Worm (Caenorhabditis elegans) whole organism, L1 larva: ENCODE data around the gene C15F1.8.

Experiments
- C04F5.9 ChIP-seq: sonication (generic microtip); optimal IDR thresholded peaks from 2 replicates; lab custom pipeline; 2016; ENCODE audit warnings: missing genetic modification characterization, missing compliant biosample characterization
- C16A3.4 ChIP-seq: fragments of 150-350 bp; optimal IDR thresholded peaks from 2 replicates; lab custom pipeline; 2014; ENCODE audit warnings: missing biosample characterization, missing genetic modification characterization
- C34B4.2 ChIP-seq: sonication (generic microtip); optimal IDR thresholded peaks from 2 replicates; lab custom pipeline; 2017; ENCODE audit warnings: mild to moderate bottlenecking, missing genetic modification characterization, missing compliant biosample characterization
- aha-1 ChIP-seq: fragments of 150-350 bp; optimal IDR thresholded peaks from 2 replicates; lab custom pipeline; 2014; ENCODE audit warnings: missing biosample characterization, missing genetic modification characterization
- aly-2 ChIP-seq: fragments of 150-350 bp; optimal IDR thresholded peaks from 2 replicates; lab custom pipeline; 2014; ENCODE audit warnings: missing biosample characterization, missing genetic modification characterization
- blmp-1 ChIP-seq: fragments of 150-350 bp; optimal IDR thresholded peaks from 2 replicates; lab custom pipeline; 2014; ENCODE audit warnings: missing biosample characterization, missing genetic modification characterization
- ceh-8 ChIP-seq: fragments of 200-800 bp; sonication (Bioruptor generic); optimal IDR thresholded peaks from 2 replicates; lab custom pipeline; 2018; ENCODE audit warnings: mild to moderate bottlenecking, missing genetic modification characterization, moderate library complexity, missing compliant biosample characterization
- dsc-1 ChIP-seq: sonication (generic microtip); optimal IDR thresholded peaks from 2 replicates; lab custom pipeline; 2016; ENCODE audit warnings: mild to moderate bottlenecking, missing genetic modification characterization, missing compliant biosample characterization
- efl-1 ChIP-seq, 4 experiments: fragments of 150-350 bp; optimal IDR thresholded peaks in 3 of 4; peaks in 1 of 4; 1 replicate in 1 of 4; 2 replicates in 3 of 4; lab custom pipeline; 2014; ENCODE audit warnings: missing biosample characterization in 2 of 4, missing genetic modification characterization in 2 of 4, missing genetic modification reagents in 2 of 4
- efl-3 ChIP-seq: fragments of 200-800 bp; sonication (Bioruptor generic); optimal IDR thresholded peaks from 2 replicates; lab custom pipeline; 2018; ENCODE audit warnings: mild to moderate bottlenecking, missing genetic modification characterization, missing compliant biosample characterization
- egl-13 ChIP-seq: sonication (generic microtip); optimal IDR thresholded peaks from 2 replicates; lab custom pipeline; 2016; ENCODE audit warnings: missing genotype, missing genetic modification reagents, missing genetic modification characterization, missing compliant biosample characterization
- fkh-8 ChIP-seq: sonication (generic microtip); optimal IDR thresholded peaks from 2 replicates; lab custom pipeline; 2016; ENCODE audit warnings: mild to moderate bottlenecking, missing genetic modification characterization, missing compliant biosample characterization
- fos-1 ChIP-seq: fragments of 150-350 bp; optimal IDR thresholded peaks from 2 replicates; lab custom pipeline; 2014; ENCODE audit warnings: missing biosample characterization, missing genetic modification characterization
- lin-14 ChIP-seq: fragments of 200-800 bp; sonication (Bioruptor generic); optimal IDR thresholded peaks from 2 replicates; lab custom pipeline; 2018; ENCODE audit warnings: mild to moderate bottlenecking, missing genetic modification characterization, moderate library complexity, missing compliant biosample characterization
- lin-35 ChIP-seq, 2 experiments: fragments of 150-350 bp; optimal IDR thresholded peaks; 2 replicates each; lab custom pipeline; 2014; ENCODE audit warnings: missing biosample characterization in 2 of 2, missing genetic modification characterization in 2 of 2, missing genetic modification reagents in 2 of 2
- lin-39 ChIP-seq: fragments of 150-350 bp; optimal IDR thresholded peaks from 2 replicates; lab custom pipeline; 2014; ENCODE audit warnings: missing biosample characterization, missing genetic modification reagents, missing genetic modification characterization
- mab-9 ChIP-seq: fragments of 200-800 bp; sonication (Bioruptor generic); IDR thresholded peaks from 2 replicates; pipeline ENCODE4 v1.3.6; 2022; ENCODE audit warnings: missing genetic modification reagents, missing genetic modification characterization, missing compliant biosample characterization
- mep-1 ChIP-seq: fragments of 150-350 bp; optimal IDR thresholded peaks from 2 replicates; lab custom pipeline; 2014; ENCODE audit warnings: missing biosample characterization, missing genetic modification characterization
- nhr-20 ChIP-seq: sonication (generic microtip); optimal IDR thresholded peaks from 2 replicates; lab custom pipeline; 2016; ENCODE audit warnings: mild to moderate bottlenecking, missing genetic modification characterization, missing compliant biosample characterization
- nhr-237 ChIP-seq: fragments of 150-350 bp; optimal IDR thresholded peaks from 2 replicates; lab custom pipeline; 2014; ENCODE audit warnings: missing biosample characterization, missing genetic modification characterization
- nhr-71 ChIP-seq: sonication (generic microtip); optimal IDR thresholded peaks from 2 replicates; lab custom pipeline; 2016; ENCODE audit warnings: mild to moderate bottlenecking, missing genetic modification characterization, moderate library complexity, missing compliant biosample characterization
- nhr-84 ChIP-seq: sonication (generic microtip); optimal IDR thresholded peaks from 2 replicates; lab custom pipeline; 2017; ENCODE audit warnings: missing biosample characterization, missing genetic modification characterization
- pqm-1 ChIP-seq: sonication (generic microtip); optimal IDR thresholded peaks from 3 replicates; lab custom pipeline; 2017; ENCODE audit warnings: missing biosample characterization, missing genetic modification characterization
- tbx-2 ChIP-seq: sonication (generic microtip); optimal IDR thresholded peaks from 2 replicates; lab custom pipeline; 2016; ENCODE audit warnings: missing genetic modification characterization, missing compliant biosample characterization
- tlp-1 ChIP-seq: fragments of 150-350 bp; optimal IDR thresholded peaks from 2 replicates; lab custom pipeline; 2014; ENCODE audit warnings: missing biosample characterization, missing genetic modification characterization
- unc-130 ChIP-seq: fragments of 150-350 bp; optimal IDR thresholded peaks from 2 replicates; lab custom pipeline; 2017; ENCODE audit warnings: missing biosample characterization, missing genetic modification characterization, inconsistent platforms
- unc-62 ChIP-seq: fragments of 150-350 bp; optimal IDR thresholded peaks from 2 replicates; lab custom pipeline; 2014; ENCODE audit warnings: missing biosample characterization, missing genetic modification reagents, missing genetic modification characterization
- unc-86 ChIP-seq: sonication (generic microtip); optimal IDR thresholded peaks from 2 replicates; lab custom pipeline; 2016; ENCODE audit warnings: missing genetic modification characterization, missing compliant biosample characterization
- vab-15 ChIP-seq: sonication (generic microtip); optimal IDR thresholded peaks from 2 replicates; lab custom pipeline; 2017; ENCODE audit warnings: missing genotype, mild to moderate bottlenecking, missing genetic modification characterization, missing compliant biosample characterization
- zag-1 ChIP-seq: fragments of 150-350 bp; optimal IDR thresholded peaks from 2 replicates; lab custom pipeline; 2014; ENCODE audit warnings: missing biosample characterization, missing genetic modification characterization
- zip-4 ChIP-seq: fragments of 200-800 bp; sonication (Bioruptor generic); optimal IDR thresholded peaks from 2 replicates; lab custom pipeline; 2018; ENCODE audit warnings: mild to moderate bottlenecking, missing genetic modification characterization, moderate library complexity, missing compliant biosample characterization
- ztf-11 ChIP-seq, 2 experiments: sonication (generic microtip); optimal IDR thresholded peaks; 2 replicates each; lab custom pipeline; 2016 to 2017; ENCODE audit warnings: missing genetic modification characterization in 2 of 2, missing biosample characterization in 1 of 2, missing compliant biosample characterization in 1 of 2

C15F1.8 gene

DNA sequence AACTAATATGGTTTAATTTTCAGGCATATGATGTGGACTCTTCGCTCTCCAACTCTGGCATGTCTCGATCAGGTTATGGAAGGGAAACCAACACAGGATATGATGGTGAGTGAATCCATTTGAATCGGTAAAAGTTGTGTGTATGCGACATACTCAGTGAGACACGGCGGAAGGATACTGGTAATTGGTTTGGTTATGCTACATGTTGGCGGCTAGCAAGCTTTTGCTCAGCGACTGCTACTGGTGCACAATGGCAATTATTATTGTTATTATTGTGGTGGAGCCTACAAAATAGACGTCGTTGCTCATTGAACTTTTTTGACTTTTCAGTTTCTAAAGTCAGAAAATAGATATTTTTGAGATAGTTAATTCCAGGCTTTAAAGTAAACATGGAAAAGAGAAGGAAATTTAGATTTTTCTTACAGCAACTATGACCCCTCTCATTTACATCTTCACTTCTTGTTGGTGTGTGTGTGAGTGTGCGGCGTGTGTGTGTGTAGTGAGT, 36.9 kb downstream of the C15F1.8 start:
- TF ChIP-seq mep-1 (tag; lab: Kevin White, UChicago) (peak; percentile 16), lin-14 (GFP tag; lab: Kevin White, UChicago) (peak; percentile 28), zag-1 (tag; lab: Kevin White, UChicago) (no peak), fkh-8 (tag; lab: Kevin White, UChicago) (peak; percentile 40), blmp-1 (tag; lab: Kevin White, UChicago) (no peak)
- TF ChIP-seq, all 84 proteins: peak for 3

DNA sequence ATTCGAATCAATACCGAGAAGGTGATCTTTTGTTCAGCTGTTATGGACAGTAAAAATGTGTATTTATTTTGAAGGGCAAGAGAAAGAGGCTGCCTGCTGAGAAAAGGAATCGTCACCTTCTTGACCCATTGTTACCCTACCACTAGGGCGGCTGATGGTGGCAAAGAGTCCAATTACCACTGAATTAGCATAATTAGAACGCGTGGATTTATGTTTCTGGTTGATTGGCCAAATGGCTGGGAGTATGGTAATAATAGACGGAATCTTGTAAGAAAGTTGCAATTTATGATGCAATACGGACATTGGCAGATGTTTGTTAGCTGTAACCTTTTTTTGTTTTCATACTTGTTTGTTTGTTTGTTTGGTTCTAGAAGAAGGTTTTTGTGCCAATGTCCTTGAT, 37.8 kb downstream of the C15F1.8 start:
- TF ChIP-seq C16A3.4 (tag; lab: Kevin White, UChicago) (no peak), fos-1 (no peak), nhr-84 (tag; lab: Kevin White, UChicago) (no peak), lin-14 (GFP tag; lab: Kevin White, UChicago) (peak; percentile 3), dsc-1 (tag; lab: Kevin White, UChicago) (no peak), nhr-237 (tag; lab: Kevin White, UChicago) (no peak), C34B4.2 (tag; lab: Kevin White, UChicago) (no peak)

DNA sequence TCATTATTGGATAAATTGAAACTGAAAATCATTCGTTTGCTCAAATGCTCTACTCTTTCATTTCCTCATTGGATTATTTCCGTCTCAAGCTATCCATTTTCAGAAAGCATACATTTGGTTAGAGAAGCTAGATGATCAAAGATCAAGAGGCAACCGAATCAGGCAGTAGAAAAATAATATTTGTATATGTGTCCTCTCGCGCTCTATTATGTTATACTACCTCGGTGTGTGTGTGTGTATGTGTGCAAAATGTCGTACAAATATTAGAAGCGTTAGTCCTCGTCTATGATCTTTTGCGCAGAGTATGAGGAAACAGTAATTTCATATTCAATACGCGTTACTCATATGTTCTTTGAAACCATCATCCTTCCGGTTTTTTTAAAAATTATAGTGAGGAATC, 40.6 kb downstream of the C15F1.8 start:
- TF ChIP-seq C04F5.9 (tag; lab: Kevin White, UChicago) (no peak), vab-15 (no peak), mab-9 (GFP tag; lab: Robert Waterston, UW) (no peak), unc-130 (tag; lab: Kevin White, UChicago) (no peak), lin-39 (tag; lab: Kevin White, UChicago) (no peak), zip-4 (no peak), lin-35 (GFP tag; optimal IDR thresholded peaks at IDR 0.05; lab: Kevin White, UChicago) (no peak), pqm-1 (tag; lab: Kevin White, UChicago) (no peak), tlp-1 (no peak), unc-86 (tag; lab: Kevin White, UChicago) (no peak), fkh-8 (tag; lab: Kevin White, UChicago) (peak; percentile 2), nhr-20 (no peak), ceh-8 (GFP tag; lab: Kevin White, UChicago) (no peak), efl-3 (no peak), nhr-84 (tag; lab: Kevin White, UChicago) (no peak), dsc-1 (tag; lab: Kevin White, UChicago) (peak; percentile 32), aly-2 (tag; lab: Kevin White, UChicago) (no peak)
- TF ChIP-seq, all 84 proteins: peak for 2

DNA sequence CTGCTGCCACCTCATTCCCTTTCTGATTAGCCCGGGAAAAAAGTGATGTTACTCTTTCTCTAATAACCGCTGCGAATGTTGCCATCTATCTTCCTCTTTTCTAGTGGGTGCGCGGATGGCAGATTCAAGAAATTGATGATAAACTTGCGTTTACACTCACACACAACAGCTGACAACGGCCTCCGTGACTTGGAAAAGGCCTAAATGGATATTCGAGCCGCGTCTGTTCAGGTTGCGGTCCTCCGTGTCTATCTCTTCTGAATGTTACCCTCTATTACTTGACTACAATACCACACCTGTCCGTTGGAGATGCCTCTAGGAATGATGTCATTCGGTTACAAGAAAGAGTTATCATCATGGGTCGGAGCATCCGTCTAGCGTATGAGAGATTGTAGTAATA, 41.1 kb downstream of the C15F1.8 start:
- TF ChIP-seq unc-62 (no peak), nhr-71 (tag; lab: Kevin White, UChicago) (peak; percentile 4), fkh-8 (tag; lab: Kevin White, UChicago) (no peak), efl-1 (optimal IDR thresholded peaks at IDR 0.05; lab: Kevin White, UChicago) (no peak), efl-1 (GFP tag; optimal IDR thresholded peaks at IDR 0.05 in 1 of 2; lab: Kevin White, UChicago) (peak in 1 of 2 experiments; percentile 71)

DNA sequence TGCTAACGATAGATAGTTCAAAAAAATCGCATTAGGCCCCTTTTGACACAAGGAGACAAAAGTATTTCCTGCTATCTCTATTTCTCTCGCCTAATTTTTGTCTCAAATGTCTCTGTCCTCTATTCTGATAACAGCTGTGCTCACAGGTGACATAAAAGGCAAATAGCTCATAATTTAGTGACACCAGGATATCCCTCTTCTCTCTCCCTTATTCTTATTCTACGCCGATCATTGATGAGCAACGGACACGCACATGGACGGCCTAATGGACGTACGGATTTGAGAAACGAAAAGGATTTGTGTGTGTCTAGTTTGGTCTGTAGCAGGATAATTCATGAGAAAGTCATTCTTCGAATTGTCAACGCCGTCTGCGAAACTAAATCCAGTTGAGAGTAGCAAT, 41.7 kb downstream of the C15F1.8 start:
- TF ChIP-seq ztf-11 (tag; optimal IDR thresholded peaks at IDR 0.05; lab: Kevin White, UChicago) (peak in 1 of 2 experiments; percentile 50), aha-1 (tag; lab: Kevin White, UChicago) (no peak), fos-1 (no peak), efl-1 (optimal IDR thresholded peaks at IDR 0.05; lab: Kevin White, UChicago) (no peak), efl-1 (GFP tag; optimal IDR thresholded peaks at IDR 0.05 in 1 of 2; lab: Kevin White, UChicago) (peak in 1 of 2 experiments; percentile 88), tbx-2 (tag; lab: Kevin White, UChicago) (peak; percentile 29), unc-86 (tag; lab: Kevin White, UChicago) (peak; percentile 36), egl-13 (tag; lab: Kevin White, UChicago) (peak; percentile 19), dsc-1 (tag; lab: Kevin White, UChicago) (peak; percentile 41), unc-62 (no peak), C34B4.2 (tag; lab: Kevin White, UChicago) (no peak)
